Worm (Caenorhabditis elegans): Measurements from ENCODE around the gene Y59E9AL.4.

DNA sequence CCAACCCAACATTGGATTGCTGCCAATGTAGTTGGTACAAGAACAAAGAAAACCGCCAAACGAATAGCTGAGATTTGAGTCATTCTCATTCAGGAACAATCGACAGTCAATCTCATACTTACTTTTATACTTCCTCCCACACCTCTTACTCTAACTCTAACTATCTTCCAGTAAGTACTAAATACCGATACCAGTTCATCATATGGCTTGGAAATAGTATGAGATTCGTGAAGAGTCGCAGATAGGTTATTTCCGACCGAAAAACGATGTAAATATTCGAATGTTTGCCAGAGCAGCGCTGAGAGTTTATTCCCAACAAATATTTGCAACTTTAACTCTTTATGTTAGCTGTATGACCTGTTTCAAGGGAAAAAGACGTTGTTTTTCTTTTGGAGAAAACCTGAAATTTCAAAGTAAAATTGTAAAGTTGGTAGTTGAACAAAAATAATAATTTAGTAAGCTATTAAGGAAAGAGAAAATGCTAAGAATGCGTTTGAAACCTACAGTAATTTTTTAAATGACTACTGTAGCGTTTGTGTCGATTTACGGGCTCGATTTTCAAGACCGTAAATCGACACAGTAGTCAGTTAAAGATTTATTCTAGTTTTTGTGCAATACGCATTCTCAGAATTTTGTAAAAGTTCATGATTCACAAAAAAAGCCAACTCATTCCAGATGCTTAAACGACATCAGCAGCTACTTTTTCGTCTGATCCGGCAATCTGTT, 28.3 kb downstream of the Y59E9AL.4 start, which contains the start of the genes W03F8.6 and mtrf-1L:
- TF ChIP-seq lsy-2 (tag; optimal IDR thresholded peaks at IDR 0.05) (no peak), mep-1 (tag; optimal IDR thresholded peaks at IDR 0.05) (no peak), drap-1 (GFP tag; optimal IDR thresholded peaks at IDR 0.05) (no peak), snpc-4 (tag; optimal IDR thresholded peaks at IDR 0.05) (no peak), elt-1 (tag; optimal IDR thresholded peaks at IDR 0.05; ENCODE audit: borderline replicate concordance, insufficient read depth) (no peak), unc-62 (GFP tag; optimal IDR thresholded peaks at IDR 0.05) (no peak), ham-2 (GFP tag; optimal IDR thresholded peaks at IDR 0.05) (no peak)
